Worm (Caenorhabditis elegans) whole organism, L4 larva: ENCODE measurements around the gene srbc-2.

Experiments
- saeg-2 ChIP-seq: fragments of 200-800 bp; sonication (Bioruptor generic); IDR thresholded peaks from 2 replicates; pipeline ENCODE4 v1.3.6; 2022; ENCODE audit warnings: missing genetic modification reagents, missing genetic modification characterization, missing compliant biosample characterization
- spr-1 ChIP-seq: sonication (generic microtip); optimal IDR thresholded peaks from 2 replicates; lab custom pipeline; 2016; ENCODE audit warnings: mild to moderate bottlenecking, missing genetic modification characterization, missing compliant biosample characterization

DNA sequence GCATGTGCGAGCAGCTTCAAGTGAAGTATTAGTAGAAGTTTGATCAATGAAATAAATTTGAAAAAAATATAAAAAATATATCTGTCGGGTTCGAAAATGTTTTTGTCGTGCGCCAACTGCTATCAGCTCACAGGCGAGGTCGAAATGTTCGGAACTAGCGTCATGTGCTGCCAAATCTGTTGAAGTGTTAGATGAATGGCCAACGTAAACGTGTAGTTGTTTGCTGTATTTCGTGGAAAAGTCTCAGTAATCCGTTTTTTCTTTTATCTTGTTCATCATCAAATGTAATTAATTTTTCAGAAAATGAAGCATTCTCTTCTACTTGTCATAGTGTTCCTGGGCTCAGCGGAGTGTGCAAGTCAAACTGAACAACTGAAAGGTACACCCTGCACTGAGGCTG, 27.0 kb downstream of the srbc-2 start, which contains the start of gene C17B7.15:
- TF ChIP-seq spr-1 (tag; lab: Kevin White, UChicago) (no peak), saeg-2 (GFP tag; lab: Robert Waterston, UW) (no peak)
